Fruit fly (Drosophila melanogaster) whole organism, embryonic: ENCODE results near the gene CG12766.
A peak's percentile ranks its signal among the peaks of the same experiment; 100 is the strongest.

ENCODE experiments used
- CG10321 ChIP-seq: fragments of 200-800 bp; sonication (Bioruptor generic); IDR thresholded peaks from 2 replicates; pipeline ENCODE4 v1.3.6; 2022; ENCODE audit warnings: missing biosample characterization, missing genetic modification characterization
- CG11504 ChIP-seq: fragments of 200-800 bp; sonication (Bioruptor generic); optimal IDR thresholded peaks from 3 replicates; lab custom pipeline; 2019; ENCODE audit warnings: missing biosample characterization, mild to moderate bottlenecking, missing genetic modification characterization, moderate library complexity
- CG12391 ChIP-seq: fragments of 200-800 bp; sonication (Bioruptor generic); optimal IDR thresholded peaks from 3 replicates; lab custom pipeline; 2018; ENCODE audit warnings: missing biosample characterization, mild to moderate bottlenecking, missing genetic modification characterization, moderate library complexity
- CG12659 ChIP-seq: fragments of 200-800 bp; sonication (Bioruptor generic); optimal IDR thresholded peaks from 3 replicates; lab custom pipeline; 2017; ENCODE audit warnings: mild to moderate bottlenecking, missing biosample characterization, missing genetic modification reagents, missing genetic modification characterization
- CG12769 ChIP-seq: fragments of 200-800 bp; sonication (Bioruptor generic); optimal IDR thresholded peaks from 2 replicates; lab custom pipeline; 2019; ENCODE audit warnings: missing biosample characterization, mild to moderate bottlenecking, missing genetic modification characterization, moderate library complexity
- CG12942 ChIP-seq: fragments of 200-800 bp; sonication (Bioruptor generic); optimal IDR thresholded peaks from 3 replicates; lab custom pipeline; 2016; ENCODE audit warnings: missing biosample characterization, missing genetic modification characterization
- CG15011 ChIP-seq: fragments of 200-800 bp; sonication (Bioruptor generic); optimal IDR thresholded peaks from 3 replicates; lab custom pipeline; 2018; ENCODE audit warnings: missing biosample characterization, mild to moderate bottlenecking, missing genetic modification characterization
- CG32532 ChIP-seq: fragments of 200-800 bp; sonication (Bioruptor generic); IDR thresholded peaks from 2 replicates; pipeline ENCODE4 v1.3.6; 2022; ENCODE audit warnings: missing biosample characterization, missing genetic modification characterization
- CG4424 ChIP-seq: fragments of 200-800 bp; sonication (Bioruptor generic); optimal IDR thresholded peaks from 3 replicates; lab custom pipeline; 2016; ENCODE audit warnings: missing biosample characterization, missing genetic modification characterization
- CG4730 ChIP-seq: fragments of 200-800 bp; sonication (Bioruptor generic); IDR thresholded peaks from 2 replicates; pipeline ENCODE4 v1.3.6; 2022; ENCODE audit warnings: missing biosample characterization, missing genetic modification characterization
- CG6272 ChIP-seq: fragments of 200-800 bp; sonication (Bioruptor generic); IDR thresholded peaks from 2 replicates; pipeline ENCODE4 v1.3.6; 2022; ENCODE audit warnings: missing biosample characterization, missing genetic modification characterization
- CG6654 ChIP-seq: fragments of 200-800 bp; sonication (Bioruptor generic); optimal IDR thresholded peaks from 2 replicates; lab custom pipeline; 2017; ENCODE audit warnings: missing biosample characterization, mild to moderate bottlenecking, missing genetic modification characterization
- CG6765 ChIP-seq: fragments of 200-800 bp; sonication (Bioruptor generic); optimal IDR thresholded peaks from 3 replicates; lab custom pipeline; 2017; ENCODE audit warnings: missing biosample characterization, mild to moderate bottlenecking, missing genetic modification characterization
- CG6813 ChIP-seq: fragments of 200-800 bp; sonication (Bioruptor generic); optimal IDR thresholded peaks from 2 replicates; lab custom pipeline; 2017; ENCODE audit warnings: missing biosample characterization, missing genetic modification characterization, mild to moderate bottlenecking, moderate library complexity, missing genetic modification reagents
- CG7556 ChIP-seq: fragments of 200-800 bp; sonication (Bioruptor generic); optimal IDR thresholded peaks from 2 replicates; lab custom pipeline; 2017; ENCODE audit warnings: missing biosample characterization, mild to moderate bottlenecking, missing genetic modification characterization
- CG7928 ChIP-seq: fragments of 200-800 bp; sonication (Bioruptor generic); optimal IDR thresholded peaks from 2 replicates; lab custom pipeline; 2017; ENCODE audit warnings: missing biosample characterization, mild to moderate bottlenecking, missing genetic modification characterization
- CG7987 ChIP-seq: fragments of 200-800 bp; sonication (Bioruptor generic); optimal IDR thresholded peaks from 2 replicates; lab custom pipeline; 2018; ENCODE audit warnings: missing biosample characterization, mild to moderate bottlenecking, missing genetic modification characterization, moderate library complexity
- CG9215 ChIP-seq: fragments of 200-800 bp; sonication (Bioruptor generic); IDR thresholded peaks from 2 replicates; pipeline ENCODE4 v1.3.6; 2022; ENCODE audit warnings: missing biosample characterization, missing genetic modification characterization
- CG9727 ChIP-seq: fragments of 200-800 bp; sonication (Bioruptor generic); optimal IDR thresholded peaks from 3 replicates; lab custom pipeline; 2017; ENCODE audit warnings: missing biosample characterization, mild to moderate bottlenecking, missing genetic modification characterization
- Camta ChIP-seq: fragments of 200-800 bp; sonication (Bioruptor generic); optimal IDR thresholded peaks from 2 replicates; lab custom pipeline; 2016; ENCODE audit warnings: missing biosample characterization, missing genetic modification characterization
- CoRest ChIP-seq: fragments of 200-800 bp; sonication (Bioruptor generic); optimal IDR thresholded peaks from 3 replicates; lab custom pipeline; 2018; ENCODE audit warnings: missing biosample characterization, mild to moderate bottlenecking, missing genetic modification characterization, moderate library complexity
- D19A ChIP-seq: fragments of 200-800 bp; optimal IDR thresholded peaks from 3 replicates; lab custom pipeline; 2019; ENCODE audit warnings: missing biosample characterization, mild to moderate bottlenecking, missing genetic modification characterization, moderate library complexity
- Dip2 ChIP-seq: fragments of 200-800 bp; sonication (Bioruptor generic); IDR thresholded peaks from 2 replicates; pipeline ENCODE4 v1.3.6; 2022; ENCODE audit warnings: missing biosample characterization, missing genetic modification characterization
- Hey ChIP-seq: fragments of 200-800 bp; sonication (Bioruptor generic); optimal IDR thresholded peaks from 3 replicates; lab custom pipeline; 2018; ENCODE audit warnings: missing biosample characterization, mild to moderate bottlenecking, missing genetic modification characterization
- Lim3 ChIP-seq: fragments of 200-800 bp; sonication (Bioruptor generic); IDR thresholded peaks from 2 replicates; pipeline ENCODE4 v1.3.6; 2022; ENCODE audit warnings: missing biosample characterization, missing genetic modification characterization
- MESR4 ChIP-seq: fragments of 200-800 bp; sonication (Bioruptor generic); optimal IDR thresholded peaks from 2 replicates; lab custom pipeline; 2018; ENCODE audit warnings: missing biosample characterization, mild to moderate bottlenecking, missing genetic modification characterization, moderate library complexity
- NFAT ChIP-seq: fragments of 200-800 bp; sonication (Bioruptor generic); IDR thresholded peaks from 2 replicates; pipeline ENCODE4 v1.3.6; 2022; ENCODE audit warnings: missing biosample characterization, missing genetic modification characterization
- NfI ChIP-seq: fragments of 200-800 bp; sonication (Bioruptor generic); optimal IDR thresholded peaks from 3 replicates; lab custom pipeline; 2018; ENCODE audit warnings: missing biosample characterization, mild to moderate bottlenecking, missing genetic modification characterization, moderate library complexity
- Ravus ChIP-seq: fragments of 200-800 bp; sonication (Bioruptor generic); IDR thresholded peaks from 2 replicates; pipeline ENCODE4 v1.3.6; 2022; ENCODE audit warnings: missing biosample characterization, missing genetic modification characterization
- YL-1 ChIP-seq: fragments of 200-800 bp; sonication (Bioruptor generic); optimal IDR thresholded peaks from 3 replicates; lab custom pipeline; 2017; ENCODE audit warnings: missing biosample characterization, mild to moderate bottlenecking, missing genetic modification characterization
- abd-A ChIP-seq: fragments of 200-800 bp; sonication (Bioruptor generic); optimal IDR thresholded peaks from 3 replicates; lab custom pipeline; 2019; ENCODE audit warnings: missing biosample characterization, mild to moderate bottlenecking, missing genetic modification characterization, moderate library complexity
- bab2 ChIP-seq: fragments of 200-800 bp; sonication (Bioruptor generic); optimal IDR thresholded peaks from 2 replicates; lab custom pipeline; 2016; ENCODE audit warnings: missing biosample characterization, missing genetic modification characterization
- bbx ChIP-seq: fragments of 200-800 bp; sonication (Bioruptor generic); IDR thresholded peaks from 2 replicates; pipeline ENCODE4 v1.3.6; 2022; ENCODE audit warnings: missing biosample characterization, missing genetic modification characterization; ENCODE audit not compliant: partially characterized antibody
- br ChIP-seq: fragments of >200 bp; optimal IDR thresholded peaks from 2 replicates; lab custom pipeline; 2017
- btn ChIP-seq: fragments of 200-800 bp; sonication (Bioruptor generic); optimal IDR thresholded peaks from 2 replicates; lab custom pipeline; 2016; ENCODE audit warnings: missing biosample characterization, missing genetic modification characterization
- cg ChIP-seq: fragments of 200-800 bp; sonication (Bioruptor generic); optimal IDR thresholded peaks from 3 replicates; lab custom pipeline; 2019; ENCODE audit warnings: missing biosample characterization, mild to moderate bottlenecking, missing genetic modification characterization, moderate library complexity
- crp ChIP-seq, 2 experiments: fragments of 200-800 bp; sonication (Bioruptor generic); optimal IDR thresholded peaks; 2 replicates in 1 of 2; 3 replicates in 1 of 2; lab custom pipeline; 2017; ENCODE audit warnings: missing biosample characterization in 2 of 2, missing genetic modification characterization in 2 of 2, mild to moderate bottlenecking in 1 of 2, moderate library complexity in 1 of 2
- disco-r ChIP-seq: fragments of 200-800 bp; sonication (Bioruptor generic); optimal IDR thresholded peaks from 2 replicates; lab custom pipeline; 2016; ENCODE audit warnings: missing biosample characterization, missing genetic modification characterization
- jumu ChIP-seq: fragments of 200-800 bp; sonication (Bioruptor generic); optimal IDR thresholded peaks from 3 replicates; lab custom pipeline; 2016; ENCODE audit warnings: missing biosample characterization, missing genetic modification characterization
- knrl ChIP-seq: fragments of 200-800 bp; sonication (Bioruptor generic); IDR thresholded peaks from 3 replicates; pipeline ENCODE4 v1.3.6; 2022; ENCODE audit warnings: missing biosample characterization, missing genetic modification characterization; ENCODE audit not compliant: partially characterized antibody
- maf-S ChIP-seq: fragments of 200-800 bp; sonication (Bioruptor generic); optimal IDR thresholded peaks from 2 replicates; lab custom pipeline; 2016; ENCODE audit warnings: missing biosample characterization, missing genetic modification characterization
- phol ChIP-seq: fragments of 200-800 bp; sonication (Bioruptor generic); optimal IDR thresholded peaks from 3 replicates; lab custom pipeline; 2018; ENCODE audit warnings: missing biosample characterization, mild to moderate bottlenecking, missing genetic modification characterization, moderate library complexity
- pros ChIP-seq: fragments of 200-800 bp; sonication (Bioruptor generic); optimal IDR thresholded peaks from 3 replicates; lab custom pipeline; 2019; ENCODE audit warnings: missing biosample characterization, mild to moderate bottlenecking, missing genetic modification characterization, moderate library complexity
- pum ChIP-seq: fragments of 200-800 bp; sonication (Bioruptor generic); optimal IDR thresholded peaks from 2 replicates; lab custom pipeline; 2016; ENCODE audit warnings: missing biosample characterization, missing genetic modification characterization
- salm ChIP-seq: fragments of 200-800 bp; sonication (Bioruptor generic); optimal IDR thresholded peaks from 2 replicates; lab custom pipeline; 2018; ENCODE audit warnings: missing biosample characterization, mild to moderate bottlenecking, missing genetic modification characterization
- sna ChIP-seq: fragments of 200-800 bp; sonication (Bioruptor generic); IDR thresholded peaks from 2 replicates; pipeline ENCODE4 v1.3.6; 2022; ENCODE audit warnings: missing biosample characterization, missing genetic modification characterization; ENCODE audit not compliant: partially characterized antibody
- sug ChIP-seq: fragments of 200-800 bp; optimal IDR thresholded peaks from 2 replicates; lab custom pipeline; 2019; ENCODE audit warnings: missing biosample characterization, mild to moderate bottlenecking, missing genetic modification characterization, moderate library complexity
- twi ChIP-seq: fragments of 200-800 bp; optimal IDR thresholded peaks from 2 replicates; lab custom pipeline; 2019; ENCODE audit warnings: missing biosample characterization, mild to moderate bottlenecking, missing genetic modification characterization, moderate library complexity
- wor ChIP-seq: fragments of 200-800 bp; sonication (Bioruptor generic); IDR thresholded peaks from 2 replicates; pipeline ENCODE4 v1.3.6; 2022; ENCODE audit warnings: missing biosample characterization, missing genetic modification characterization

CG12766 gene

dm6 chr3L:3928205-3928942, 11.6 kb downstream of the CG12766 start (continued):
- TF ChIP-seq phol (tag; lab: Kevin White, UChicago) = peak; percentile 64
- TF ChIP-seq CG7987 (GFP tag; lab: Kevin White, UChicago) = peak; percentile 42
- peak; percentile 9 for TF ChIP-seq MESR4
- TF ChIP-seq pum (GFP tag; lab: Kevin White, UChicago) = peak; percentile 69
- peak; percentile 49 for TF ChIP-seq CG6654 (GFP tag; lab: Kevin White, UChicago)
- peak; percentile 83 for TF ChIP-seq NFAT
- TF ChIP-seq CoRest (tag; lab: Kevin White, UChicago) = peak; percentile 90
- TF ChIP-seq NfI (GFP tag; lab: Kevin White, UChicago) = peak; percentile 92
- TF ChIP-seq Hey (tag; lab: Kevin White, UChicago) = peak; percentile 78
- TF ChIP-seq CG12942 (GFP tag; lab: Kevin White, UChicago) = peak; percentile 79
- peak; percentile 77 for TF ChIP-seq CG6813
- peak; percentile 5 for TF ChIP-seq YL-1 (GFP tag; lab: Kevin White, UChicago)
- TF ChIP-seq cg (GFP tag; lab: Kevin White, UChicago) = no peak
- TF ChIP-seq sug = peak; percentile 86
- TF ChIP-seq twi = no peak
- peak; percentile 84 for TF ChIP-seq CG15011
- TF ChIP-seq Lim3 (GFP tag; lab: Robert Waterston, UW) = peak; percentile 81
- TF ChIP-seq abd-A (tag; lab: Kevin White, UChicago) = peak; percentile 16
- no peak for TF ChIP-seq br (lab: Kevin White, UChicago)
- peak; percentile 57 for TF ChIP-seq CG7928
- TF ChIP-seq disco-r (GFP tag; lab: Kevin White, UChicago) = peak; percentile 67
- peak; percentile 62 for TF ChIP-seq D19A (tag; lab: Kevin White, UChicago)
- TF ChIP-seq CG9215 (GFP tag; lab: Robert Waterston, UW) = peak; percentile 86
- peak; percentile 88 for TF ChIP-seq CG9727 (GFP tag; lab: Kevin White, UChicago)
- peak; percentile 75 for TF ChIP-seq Ravus
- peak; percentile 58 for TF ChIP-seq salm
- TF ChIP-seq CG10321 (GFP tag; lab: Robert Waterston, UW) = peak; percentile 47; the same call in 1 of the 2 replicates
- TF ChIP-seq CG6765 (GFP tag; lab: Kevin White, UChicago) = peak; percentile 81
- no peak for TF ChIP-seq Dip2 (GFP tag; lab: Robert Waterston, UW)
- peak in 1 of 2 experiments; percentile 37 for TF ChIP-seq crp (GFP tag; optimal IDR thresholded peaks at IDR 0.05; lab: Kevin White, UChicago)
- TF ChIP-seq bab2 (GFP tag; lab: Kevin White, UChicago) = peak; percentile 89
- TF ChIP-seq jumu (GFP tag; lab: Kevin White, UChicago) = peak; percentile 77
- TF ChIP-seq CG12769 (tag; lab: Kevin White, UChicago) = peak; percentile 97
- TF ChIP-seq pros = no peak
- TF ChIP-seq sna (GFP tag; lab: Robert Waterston, UW) = no peak
- peak; percentile 83 for TF ChIP-seq CG4730
- TF ChIP-seq knrl = no peak
- peak; percentile 72 for TF ChIP-seq wor (GFP tag; lab: Robert Waterston, UW)
- peak; percentile 45 for TF ChIP-seq btn
- peak; percentile 92 for TF ChIP-seq CG32532 (GFP tag; lab: Robert Waterston, UW)
- peak; percentile 94 for TF ChIP-seq CG12659 (GFP tag; lab: Kevin White, UChicago)
- peak; percentile 68 for TF ChIP-seq Camta (GFP tag; lab: Kevin White, UChicago)
- TF ChIP-seq CG12391 (tag; lab: Kevin White, UChicago) = peak; percentile 86
- peak; percentile 63 for TF ChIP-seq CG4424 (GFP tag; lab: Kevin White, UChicago)
- TF ChIP-seq CG6272 = peak; percentile 73
- no peak for TF ChIP-seq bbx (GFP tag; lab: Robert Waterston, UW)
- TF ChIP-seq CG7556 = peak; percentile 82
- peak; percentile 88 for TF ChIP-seq CG11504 (tag; lab: Kevin White, UChicago)
- TF ChIP-seq maf-S (GFP tag; lab: Kevin White, UChicago) = peak; percentile 85
